Fruit fly (Drosophila melanogaster) whole organism, pupa: Measurements from ENCODE around the gene EAChm.

Experiments used
- CG12605 ChIP-seq: fragments of 200-800 bp; sonication (Bioruptor generic); IDR thresholded peaks from 2 replicates; pipeline ENCODE4 v1.3.6; 2022; ENCODE audit warnings: missing biosample characterization, missing genetic modification characterization
- CG13204 ChIP-seq: fragments of 200-800 bp; sonication (Bioruptor generic); optimal IDR thresholded peaks from 2 replicates; lab custom pipeline; 2018; ENCODE audit warnings: missing biosample characterization, mild to moderate bottlenecking, missing genetic modification characterization, moderate library complexity
- CG8159 ChIP-seq: fragments of 200-800 bp; sonication (Bioruptor generic); optimal IDR thresholded peaks from 3 replicates; lab custom pipeline; 2018; ENCODE audit warnings: missing biosample characterization, mild to moderate bottlenecking, missing genetic modification characterization, moderate library complexity
- D1 ChIP-seq: fragments of 200-800 bp; sonication (Bioruptor generic); optimal IDR thresholded peaks from 2 replicates; lab custom pipeline; 2018; ENCODE audit warnings: missing biosample characterization, mild to moderate bottlenecking, missing genetic modification characterization, moderate library complexity
- fd96Ca ChIP-seq: fragments of 200-800 bp; sonication (Bioruptor generic); IDR thresholded peaks from 3 replicates; pipeline ENCODE4 v1.3.6; 2022; ENCODE audit warnings: missing biosample characterization, missing genetic modification characterization

dm6 chr3L:15079278-15079677 lies 24.7 kb downstream of the EAChm start:
- TF ChIP-seq fd96Ca (GFP tag; lab: Robert Waterston, UW), result no peak
- TF ChIP-seq CG12605 (GFP tag; lab: Robert Waterston, UW), result peak; percentile 35
- no peak for TF ChIP-seq CG13204
- no peak for TF ChIP-seq CG8159 (tag; lab: Kevin White, UChicago)
- TF ChIP-seq D1, result no peak
